Worm (Caenorhabditis elegans) whole organism, L4 larva: ENCODE results near the gene oac-54.

Experiments
- F26F4.8 ChIP-seq: fragments of 200-800 bp; sonication (Bioruptor generic); conservative IDR thresholded peaks from 2 replicates; pipeline ENCODE4 v1.3.6; 2022; ENCODE audit warnings: missing genetic modification characterization, missing compliant biosample characterization
- F37D6.2 ChIP-seq: sonication (generic microtip); optimal IDR thresholded peaks from 2 replicates; lab custom pipeline; 2016; ENCODE audit warnings: mild to moderate bottlenecking, missing genetic modification characterization, missing compliant biosample characterization
- F44E2.7 ChIP-seq: fragments of 200-800 bp; sonication (Bioruptor generic); IDR thresholded peaks from 2 replicates; pipeline ENCODE4 v2.1.2; 2022; ENCODE audit warnings: missing genetic modification characterization, missing compliant biosample characterization
- T20F7.1 ChIP-seq: fragments of 200-800 bp; sonication (Bioruptor generic); optimal IDR thresholded peaks from 2 replicates; lab custom pipeline; 2018; ENCODE audit warnings: mild to moderate bottlenecking, missing genetic modification characterization, missing compliant biosample characterization
- Y105C5A.15 ChIP-seq: fragments of 200-800 bp; sonication (Bioruptor generic); IDR thresholded peaks from 2 replicates; pipeline ENCODE4 v1.3.6; 2022; ENCODE audit warnings: missing genetic modification characterization, missing compliant biosample characterization
- Y48G9A.11 ChIP-seq: fragments of 200-800 bp; sonication (Bioruptor generic); IDR thresholded peaks from 2 replicates; pipeline ENCODE4 v1.3.6; 2022; ENCODE audit warnings: missing genetic modification reagents, missing genetic modification characterization, missing compliant biosample characterization
- Y5F2A.4 ChIP-seq: fragments of 200-800 bp; sonication (Bioruptor generic); optimal IDR thresholded peaks from 2 replicates; lab custom pipeline; 2018; ENCODE audit warnings: mild to moderate bottlenecking, missing genetic modification characterization, missing compliant biosample characterization
- Y75B8A.6 ChIP-seq: fragments of 200-800 bp; sonication (Bioruptor generic); IDR thresholded peaks from 2 replicates; pipeline ENCODE4 v1.3.6; 2022; ENCODE audit warnings: missing genetic modification reagents, missing genetic modification characterization, missing compliant biosample characterization
- ZK337.2 ChIP-seq: fragments of 200-800 bp; sonication (Bioruptor generic); IDR thresholded peaks from 2 replicates; pipeline ENCODE4 v1.3.6; 2022; ENCODE audit warnings: missing genetic modification reagents, missing genetic modification characterization, missing compliant biosample characterization
- ZK546.5 ChIP-seq, 2 experiments: sonication (generic microtip); optimal IDR thresholded peaks; 2 replicates each; lab custom pipeline; 2017; ENCODE audit warnings: missing biosample characterization in 2 of 2, missing genetic modification characterization in 2 of 2
- ama-1 ChIP-seq: fragments of 150-350 bp; optimal IDR thresholded peaks from 2 replicates; lab custom pipeline; 2014; ENCODE audit warnings: inconsistent platforms, mixed read lengths
- ceh-28 ChIP-seq: fragments of 150-350 bp; optimal IDR thresholded peaks from 2 replicates; lab custom pipeline; 2014; ENCODE audit warnings: missing biosample characterization, missing genetic modification reagents, missing genetic modification characterization
- ceh-82 ChIP-seq: sonication (generic microtip); optimal IDR thresholded peaks from 2 replicates; lab custom pipeline; 2017; ENCODE audit warnings: missing biosample characterization, missing genetic modification characterization
- ctbp-1 ChIP-seq: fragments of 200-800 bp; sonication (Bioruptor generic); IDR thresholded peaks from 2 replicates; pipeline ENCODE4 v1.3.6; 2022; ENCODE audit warnings: missing genetic modification reagents, missing genetic modification characterization, missing compliant biosample characterization
- daf-12 ChIP-seq: fragments of 150-350 bp; optimal IDR thresholded peaks from 2 replicates; lab custom pipeline; 2014; ENCODE audit warnings: missing biosample characterization, missing genetic modification reagents, missing genetic modification characterization
- daf-16 ChIP-seq, 3 experiments: sonication (generic microtip); optimal IDR thresholded peaks; 2 replicates each; lab custom pipeline; 2016 to 2017; ENCODE audit warnings: missing genetic modification characterization in 3 of 3, missing genetic modification reagents in 3 of 3, mild to moderate bottlenecking in 2 of 3, missing compliant biosample characterization in 2 of 3, missing biosample characterization in 1 of 3, moderate library complexity in 1 of 3
- daf-8 ChIP-seq: fragments of 200-800 bp; sonication (Bioruptor generic); IDR thresholded peaks from 2 replicates; pipeline ENCODE4 v1.3.6; 2022; ENCODE audit warnings: missing genetic modification characterization, missing compliant biosample characterization
- dmd-6 ChIP-seq: fragments of 200-800 bp; sonication (Bioruptor generic); IDR thresholded peaks from 2 replicates; pipeline ENCODE4 v1.3.6; 2022; ENCODE audit warnings: missing genetic modification reagents, missing genetic modification characterization, missing compliant biosample characterization
- dmd-8 ChIP-seq: fragments of 200-800 bp; sonication (Bioruptor generic); IDR thresholded peaks from 2 replicates; pipeline ENCODE4 v1.3.6; 2022; ENCODE audit warnings: missing genetic modification characterization, missing compliant biosample characterization
- dmd-9 ChIP-seq: fragments of 200-800 bp; sonication (Bioruptor generic); IDR thresholded peaks from 2 replicates; pipeline ENCODE4 v1.3.6; 2022; ENCODE audit warnings: missing genetic modification reagents, missing genetic modification characterization, missing compliant biosample characterization
- dpl-1 ChIP-seq: fragments of 150-350 bp; optimal IDR thresholded peaks from 2 replicates; lab custom pipeline; 2014; ENCODE audit warnings: missing biosample characterization, missing genetic modification reagents, missing genetic modification characterization
- duxl-1 ChIP-seq: sonication (generic microtip); optimal IDR thresholded peaks from 2 replicates; lab custom pipeline; 2016; ENCODE audit warnings: mild to moderate bottlenecking, missing genetic modification characterization, moderate library complexity, missing compliant biosample characterization; ENCODE audit not compliant: poor library complexity
- dve-1 ChIP-seq: sonication (generic microtip); optimal IDR thresholded peaks from 2 replicates; lab custom pipeline; 2017; ENCODE audit warnings: antibody characterized with exemption, mild to moderate bottlenecking, missing genetic modification characterization, missing compliant biosample characterization; ENCODE audit not compliant: insufficient read depth
- egl-27 ChIP-seq: sonication (generic microtip); optimal IDR thresholded peaks from 3 replicates; lab custom pipeline; 2017; ENCODE audit warnings: missing biosample characterization, missing genetic modification reagents, missing genetic modification characterization
- gei-8 ChIP-seq: fragments of 200-800 bp; sonication (Bioruptor generic); optimal IDR thresholded peaks from 2 replicates; lab custom pipeline; 2018; ENCODE audit warnings: mild to moderate bottlenecking, missing genetic modification characterization, missing compliant biosample characterization
- hif-1 ChIP-seq, 2 experiments: sonication (generic microtip); optimal IDR thresholded peaks; 2 replicates each; lab custom pipeline; 2016 to 2017; ENCODE audit warnings: missing compliant biosample characterization in 2 of 2, missing genetic modification characterization in 2 of 2, missing genetic modification reagents in 2 of 2, missing genotype in 2 of 2, mild to moderate bottlenecking in 1 of 2
- lim-7 ChIP-seq: fragments of 200-800 bp; sonication (Bioruptor generic); IDR thresholded peaks from 2 replicates; pipeline ENCODE4 v1.3.6; 2022; ENCODE audit warnings: missing genetic modification characterization, missing compliant biosample characterization
- lin-13 ChIP-seq: fragments of 150-350 bp; optimal IDR thresholded peaks from 2 replicates; lab custom pipeline; 2014; ENCODE audit warnings: missing biosample characterization, missing genetic modification reagents, missing genetic modification characterization
- lin-29 ChIP-seq: fragments of 200-800 bp; sonication (Bioruptor generic); IDR thresholded peaks from 2 replicates; pipeline ENCODE4 v1.3.6; 2022; ENCODE audit warnings: missing genetic modification reagents, missing genetic modification characterization, missing compliant biosample characterization
- lin-39 ChIP-seq: fragments of 150-350 bp; optimal IDR thresholded peaks from 2 replicates; lab custom pipeline; 2014; ENCODE audit warnings: missing biosample characterization, missing genetic modification reagents, missing genetic modification characterization
- lir-3 ChIP-seq: sonication (generic microtip); optimal IDR thresholded peaks from 2 replicates; lab custom pipeline; 2016; ENCODE audit warnings: mild to moderate bottlenecking, missing genetic modification characterization, missing compliant biosample characterization
- madf-5 ChIP-seq, 2 experiments: fragments of 200-800 bp; sonication (Bioruptor generic); IDR thresholded peaks; 2 replicates each; pipeline ENCODE4 v1.3.6; 2022; ENCODE audit warnings: missing compliant biosample characterization in 2 of 2, missing genetic modification characterization in 2 of 2
- madf-9 ChIP-seq: fragments of 200-800 bp; sonication (Bioruptor generic); conservative IDR thresholded peaks from 2 replicates; pipeline ENCODE4 v1.3.6; 2022; ENCODE audit warnings: missing genetic modification reagents, missing genetic modification characterization, missing compliant biosample characterization
- mdl-1 ChIP-seq, 2 experiments: fragments of 150-350 bp in 1 of 2; sonication (generic microtip) in 1 of 2; optimal IDR thresholded peaks; 2 replicates each; lab custom pipeline; 2014 to 2017; ENCODE audit warnings: missing biosample characterization in 2 of 2, missing genetic modification characterization in 2 of 2
- nhr-10 ChIP-seq: fragments of 150-350 bp; optimal IDR thresholded peaks from 2 replicates; lab custom pipeline; 2014; ENCODE audit warnings: missing biosample characterization, missing genetic modification characterization
- nhr-25 ChIP-seq: sonication (generic microtip); optimal IDR thresholded peaks from 2 replicates; lab custom pipeline; 2017; ENCODE audit warnings: missing genetic modification characterization, mild to moderate bottlenecking, missing compliant biosample characterization, antibody characterized with exemption, moderate library complexity, borderline replicate concordance; ENCODE audit not compliant: insufficient read depth
- nhr-28 ChIP-seq: fragments of 150-350 bp; optimal IDR thresholded peaks from 2 replicates; lab custom pipeline; 2014; ENCODE audit warnings: missing biosample characterization, missing genetic modification characterization
- nhr-6 ChIP-seq: fragments of 150-350 bp; optimal IDR thresholded peaks from 2 replicates; lab custom pipeline; 2014; ENCODE audit warnings: missing biosample characterization, missing genetic modification characterization
- php-3 ChIP-seq: fragments of 200-800 bp; sonication (Bioruptor generic); IDR thresholded peaks from 2 replicates; pipeline ENCODE4 v1.3.6; 2022; ENCODE audit warnings: missing genetic modification reagents, missing genetic modification characterization, missing compliant biosample characterization
- rbr-2 ChIP-seq: sonication (generic microtip); optimal IDR thresholded peaks from 2 replicates; lab custom pipeline; 2016; ENCODE audit warnings: missing genotype, missing genetic modification characterization, missing compliant biosample characterization
- set-16 ChIP-seq: fragments of 200-800 bp; sonication (Bioruptor generic); IDR thresholded peaks from 2 replicates; pipeline ENCODE4 v1.3.6; 2022; ENCODE audit warnings: missing genetic modification reagents, missing genetic modification characterization, missing compliant biosample characterization
- snpc-4 ChIP-seq: fragments of 150-350 bp; optimal IDR thresholded peaks from 2 replicates; lab custom pipeline; 2014; ENCODE audit warnings: missing biosample characterization, missing genetic modification characterization
- spr-3 ChIP-seq: fragments of 200-800 bp; sonication (Bioruptor generic); optimal IDR thresholded peaks from 2 replicates; lab custom pipeline; 2018; ENCODE audit warnings: mild to moderate bottlenecking, missing genetic modification characterization, missing compliant biosample characterization
- unc-130 ChIP-seq: sonication (generic microtip); optimal IDR thresholded peaks from 2 replicates; lab custom pipeline; 2016; ENCODE audit warnings: missing genetic modification reagents, missing genetic modification characterization, missing compliant biosample characterization
- unc-39 ChIP-seq: sonication (generic microtip); optimal IDR thresholded peaks from 2 replicates; lab custom pipeline; 2017; ENCODE audit warnings: missing biosample characterization, missing genetic modification characterization
- unc-62 ChIP-seq, 3 experiments: fragments of 150-350 bp in 1 of 3; sonication (generic microtip); optimal IDR thresholded peaks in 2 of 3; peaks in 1 of 3; 1 replicate in 1 of 3; 2 replicates in 2 of 3; lab custom pipeline; 2014 to 2017; ENCODE audit warnings: missing biosample characterization in 3 of 3, missing genetic modification characterization in 3 of 3, missing genetic modification reagents in 3 of 3, missing genotype in 1 of 3
- zfp-2 ChIP-seq: sonication (generic microtip); optimal IDR thresholded peaks from 2 replicates; lab custom pipeline; 2016; ENCODE audit warnings: mild to moderate bottlenecking, missing genetic modification characterization, missing compliant biosample characterization
- zfp-3 ChIP-seq: fragments of 200-800 bp; sonication (Bioruptor generic); conservative IDR thresholded peaks from 2 replicates; pipeline ENCODE4 v1.3.6; 2022; ENCODE audit warnings: missing genetic modification reagents, missing genetic modification characterization, missing compliant biosample characterization
- zip-2 ChIP-seq: fragments of 150-350 bp; optimal IDR thresholded peaks from 2 replicates; lab custom pipeline; 2014; ENCODE audit warnings: missing biosample characterization, missing genetic modification characterization
- ztf-7 ChIP-seq: fragments of 150-350 bp; optimal IDR thresholded peaks from 2 replicates; lab custom pipeline; 2014; ENCODE audit warnings: missing biosample characterization, missing genetic modification characterization

The oac-54 gene

ce11 chrII:9128132-9128531 lies 29.8 kb upstream of the oac-54 start (continued):
- TF ChIP-seq duxl-1 (tag; lab: Kevin White, UChicago) (no peak), hif-1 (tag; optimal IDR thresholded peaks at IDR 0.05; lab: Kevin White, UChicago) (peak in 1 of 2 experiments; percentile 11), ctbp-1 (GFP tag; lab: Robert Waterston, UW) (0 out of 2 replicates have a peak, but pooled peaks have one; percentile 19), dve-1 (tag; lab: Kevin White, UChicago) (peak; percentile 84), nhr-25 (tag; lab: Kevin White, UChicago) (no peak), Y5F2A.4 (GFP tag; lab: Kevin White, UChicago) (no peak), set-16 (no peak), daf-8 (GFP tag; lab: Robert Waterston, UW) (no peak), F37D6.2 (tag; lab: Kevin White, UChicago) (no peak), zip-2 (tag; lab: Kevin White, UChicago) (peak; percentile 38), zfp-2 (tag; lab: Kevin White, UChicago) (no peak), zfp-3 (GFP tag; lab: Robert Waterston, UW) (peak; percentile 67), unc-62 (GFP tag; optimal IDR thresholded peaks at IDR 0.05 in 1 of 2; lab: Kevin White, UChicago) (peak in 1 of 2 experiments; percentile 45), unc-62 (tag; optimal IDR thresholded peaks at IDR 0.05; lab: Kevin White, UChicago) (no peak), lin-29 (GFP tag; lab: Robert Waterston, UW) (peak; percentile 69), unc-130 (GFP tag; lab: Kevin White, UChicago) (no peak), spr-3 (no peak), dpl-1 (GFP tag; lab: Kevin White, UChicago) (peak; percentile 42), nhr-28 (tag; lab: Kevin White, UChicago) (peak; percentile 86), daf-16 (GFP tag; optimal IDR thresholded peaks at IDR 0.05; lab: Kevin White, UChicago) (no peak), daf-16 (tag; optimal IDR thresholded peaks at IDR 0.05; lab: Kevin White, UChicago) (peak; percentile 85), dmd-6 (peak; percentile 82), ceh-28 (tag; lab: Kevin White, UChicago) (no peak), F44E2.7 (GFP tag; lab: Robert Waterston, UW) (no peak), madf-9 (GFP tag; lab: Robert Waterston, UW) (no peak), mdl-1 (tag; optimal IDR thresholded peaks at IDR 0.05; lab: Kevin White, UChicago) (peak; percentile 21 to 36), dmd-8 (GFP tag; lab: Robert Waterston, UW) (no peak), nhr-6 (tag; lab: Kevin White, UChicago) (peak; percentile 51), php-3 (GFP tag; lab: Robert Waterston, UW) (0 out of 2 replicates have a peak, but pooled peaks have one; percentile 12), snpc-4 (tag; lab: Kevin White, UChicago) (no peak), ztf-7 (tag; lab: Kevin White, UChicago) (no peak), ama-1 (lab: Kevin White, UChicago) (peak; percentile 70), ZK546.5 (tag; optimal IDR thresholded peaks at IDR 0.05; lab: Kevin White, UChicago) (no peak), lin-13 (GFP tag; lab: Kevin White, UChicago) (no peak), daf-12 (no peak), Y48G9A.11 (GFP tag; lab: Robert Waterston, UW) (no peak), nhr-10 (tag; lab: Kevin White, UChicago) (peak; percentile 42), dmd-9 (no peak), Y105C5A.15 (no peak), lim-7 (GFP tag; lab: Robert Waterston, UW) (no peak), rbr-2 (peak; percentile 27), Y75B8A.6 (GFP tag; lab: Robert Waterston, UW) (0 out of 2 replicates have a peak, but pooled peaks have one; percentile 13), F26F4.8 (GFP tag; lab: Robert Waterston, UW) (no peak), egl-27 (tag; lab: Kevin White, UChicago) (no peak), lir-3 (tag; lab: Kevin White, UChicago) (no peak), ceh-82 (tag; lab: Kevin White, UChicago) (no peak), gei-8 (GFP tag; lab: Kevin White, UChicago) (no peak), ZK337.2 (GFP tag; lab: Robert Waterston, UW) (no peak), madf-5 (GFP tag; IDR thresholded peaks at IDR 0.05; lab: Robert Waterston, UW) (0 out of 4 replicates have a peak, but pooled peaks of 1 of the 2 experiments have one; percentile 26), lin-39 (tag; lab: Kevin White, UChicago) (no peak), unc-39 (tag; lab: Kevin White, UChicago) (no peak), T20F7.1 (peak; percentile 20)
